Worm (Caenorhabditis elegans): ENCODE results near the gene C25D7.9.

C25D7.9 gene

DNA sequence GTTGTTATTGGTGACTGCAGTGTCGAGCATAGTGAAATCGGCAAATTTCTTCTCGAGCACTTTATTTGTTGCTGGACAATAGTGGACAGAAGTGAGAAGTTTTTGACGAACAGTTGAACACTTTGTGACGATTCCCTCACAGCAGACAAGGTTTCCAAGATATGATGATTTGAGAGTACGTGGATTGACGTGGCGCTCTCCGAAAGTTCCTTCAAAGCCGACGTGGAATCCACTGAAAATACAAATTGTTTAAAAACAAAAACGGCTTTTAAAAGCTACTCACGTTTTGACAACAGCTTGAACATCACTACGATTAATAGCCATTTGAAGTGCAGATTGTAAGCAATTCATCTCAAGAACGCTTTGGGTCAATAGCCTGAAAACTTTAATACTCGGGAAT lies 6.0 kb upstream of the C25D7.9 start:
- TF ChIP-seq blmp-1 (tag; optimal IDR thresholded peaks at IDR 0.05) = no peak
- TF ChIP-seq mls-2 (tag; optimal IDR thresholded peaks at IDR 0.05) = no peak
- TF ChIP-seq zip-8 (tag; optimal IDR thresholded peaks at IDR 0.05) = no peak
- TF ChIP-seq flh-1 (GFP tag; optimal IDR thresholded peaks at IDR 0.05) = no peak
- TF ChIP-seq snpc-4 (tag; optimal IDR thresholded peaks at IDR 0.05) = no peak
- no peak for TF ChIP-seq lsy-2 (tag; optimal IDR thresholded peaks at IDR 0.05)
- TF ChIP-seq elt-3 (tag; optimal IDR thresholded peaks at IDR 0.05) = no peak
- TF ChIP-seq mep-1 (tag; optimal IDR thresholded peaks at IDR 0.05) = no peak
- no peak for TF ChIP-seq elt-1 (tag; optimal IDR thresholded peaks at IDR 0.05; ENCODE audit: borderline replicate concordance, insufficient read depth)
- TF ChIP-seq unc-62 (GFP tag; optimal IDR thresholded peaks at IDR 0.05) = no peak
- TF ChIP-seq ztf-11 (tag; optimal IDR thresholded peaks at IDR 0.05) = no peak
- TF ChIP-seq hlh-1 (tag; optimal IDR thresholded peaks at IDR 0.05) = no peak
- TF ChIP-seq drap-1 (GFP tag; optimal IDR thresholded peaks at IDR 0.05) = no peak
- no peak for TF ChIP-seq nhr-12 (tag; optimal IDR thresholded peaks at IDR 0.05)

DNA sequence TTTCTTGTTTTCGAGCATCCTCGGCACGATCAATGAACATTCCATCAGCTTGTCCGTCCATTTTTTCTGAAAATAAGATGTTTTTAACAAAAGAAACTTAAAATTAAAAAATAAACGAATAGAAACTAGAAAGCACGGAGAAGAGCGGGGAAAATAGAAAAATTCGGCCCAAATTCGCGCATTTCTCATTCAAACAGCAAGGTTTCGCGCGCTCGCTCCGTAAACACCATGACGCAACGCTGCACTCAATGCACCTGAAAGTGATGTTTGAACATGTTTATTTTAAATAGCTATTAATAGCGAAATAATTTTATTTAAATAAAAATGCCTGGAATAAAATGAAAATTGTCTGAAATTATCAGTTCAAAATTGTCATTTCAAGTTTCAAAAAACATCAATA lies 5.4 kb upstream of the C25D7.9 start, which contains the start of the genes mcm-3 and C25D7.15:
TSS of gene mcm-3 (minus strand) at position 66 of the 400 bp plus-strand sequence.
TSS of gene C25D7.15 (plus strand) at position 275 of the 400 bp plus-strand sequence.
- no peak for TF ChIP-seq ham-2 (GFP tag; optimal IDR thresholded peaks at IDR 0.05)
- no peak for TF ChIP-seq blmp-1 (tag; optimal IDR thresholded peaks at IDR 0.05)
- TF ChIP-seq pha-4 (tag; optimal IDR thresholded peaks at IDR 0.05) = no peak
- no peak for TF ChIP-seq lin-13 (tag; optimal IDR thresholded peaks at IDR 0.05)
- no peak for TF ChIP-seq bed-3 (GFP tag; optimal IDR thresholded peaks at IDR 0.05)
- TF ChIP-seq mab-5 (tag; optimal IDR thresholded peaks at IDR 0.05) = no peak
- TF ChIP-seq ceh-83 (GFP tag; optimal IDR thresholded peaks at IDR 0.05) = no peak
- no peak for TF ChIP-seq M03D4.4 (tag; optimal IDR thresholded peaks at IDR 0.05)
- TF ChIP-seq unc-120 (tag; optimal IDR thresholded peaks at IDR 0.05; ENCODE audit: poor library complexity, severe bottlenecking) = no peak
- TF ChIP-seq snpc-4 (tag; optimal IDR thresholded peaks at IDR 0.05) = no peak
- TF ChIP-seq sptf-1 (tag; optimal IDR thresholded peaks at IDR 0.05) = no peak
- no peak for TF ChIP-seq ztf-11 (tag; optimal IDR thresholded peaks at IDR 0.05)
- TF ChIP-seq nhr-28 (tag; optimal IDR thresholded peaks at IDR 0.05) = no peak
- TF ChIP-seq zip-8 (tag; optimal IDR thresholded peaks at IDR 0.05) = peak; percentile 44
- TF ChIP-seq mep-1 (tag; optimal IDR thresholded peaks at IDR 0.05) = no peak
- TF ChIP-seq nhr-2 (tag; optimal IDR thresholded peaks at IDR 0.05) = no peak
- TF ChIP-seq unc-39 (tag; optimal IDR thresholded peaks at IDR 0.05) = no peak
- peak; percentile 11 for TF ChIP-seq ces-1 (GFP tag; optimal IDR thresholded peaks at IDR 0.05)
- TF ChIP-seq sem-2 (GFP tag; optimal IDR thresholded peaks at IDR 0.05) = no peak
- TF ChIP-seq mls-2 (tag; optimal IDR thresholded peaks at IDR 0.05) = no peak
- TF ChIP-seq cnd-1 (tag; optimal IDR thresholded peaks at IDR 0.05) = no peak
- TF ChIP-seq nhr-76 (tag; optimal IDR thresholded peaks at IDR 0.05) = no peak
- TF ChIP-seq lsy-2 (tag; optimal IDR thresholded peaks at IDR 0.05) = peak; percentile 12

DNA sequence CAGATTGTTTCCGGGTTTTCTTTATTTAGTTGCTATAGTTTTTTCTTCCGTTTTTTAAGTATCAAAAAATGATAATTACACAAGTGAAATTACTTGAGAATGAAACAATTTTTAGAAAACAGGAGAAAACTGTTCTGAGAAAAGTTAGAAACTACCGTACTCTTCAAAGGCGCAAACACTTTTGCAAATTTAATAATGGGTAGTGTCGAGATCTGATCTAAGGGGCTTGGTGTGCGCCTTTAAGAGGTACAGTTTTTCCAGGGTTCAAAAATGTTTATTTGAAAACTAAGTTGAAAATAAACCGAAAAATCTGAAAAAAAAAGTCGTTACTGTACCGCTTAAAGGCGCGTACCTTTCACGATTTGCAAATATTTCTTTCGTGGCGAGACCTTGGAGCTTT lies 4.3 kb upstream of the C25D7.9 start:
- TF ChIP-seq nhr-2 (tag; optimal IDR thresholded peaks at IDR 0.05) = no peak
- no peak for TF ChIP-seq ham-2 (GFP tag; optimal IDR thresholded peaks at IDR 0.05)
- TF ChIP-seq elt-1 (tag; optimal IDR thresholded peaks at IDR 0.05; ENCODE audit: borderline replicate concordance, insufficient read depth) = no peak
- no peak for TF ChIP-seq unc-39 (tag; optimal IDR thresholded peaks at IDR 0.05)
- no peak for TF ChIP-seq snpc-4 (tag; optimal IDR thresholded peaks at IDR 0.05)
- TF ChIP-seq sem-2 (GFP tag; optimal IDR thresholded peaks at IDR 0.05) = no peak
- no peak for TF ChIP-seq drap-1 (GFP tag; optimal IDR thresholded peaks at IDR 0.05)
- TF ChIP-seq flh-1 (GFP tag; optimal IDR thresholded peaks at IDR 0.05) = no peak
- TF ChIP-seq cnd-1 (tag; optimal IDR thresholded peaks at IDR 0.05) = no peak

DNA sequence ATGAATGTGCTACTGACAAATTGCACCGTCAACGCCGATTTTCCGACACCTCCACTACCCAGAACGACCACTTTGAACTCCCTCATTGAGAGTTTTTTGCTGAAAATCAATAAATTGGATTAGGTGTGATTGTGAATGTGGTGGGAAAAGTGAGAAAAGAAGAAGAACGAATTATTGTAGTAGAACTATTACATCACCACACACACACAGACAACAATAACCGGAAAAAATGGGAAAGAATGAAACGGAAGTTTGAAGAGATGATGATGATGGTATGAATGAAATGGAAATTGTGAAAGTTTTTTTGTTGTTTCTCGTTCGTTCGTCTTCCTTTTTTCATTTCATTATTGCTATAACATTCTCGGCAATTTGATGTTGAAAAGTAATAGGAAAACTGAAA lies 948 bp upstream of the C25D7.9 start, which contains the start of gene rap-2:
TSS of gene rap-2 (minus strand) at position 101 of the 400 bp plus-strand sequence.
- TF ChIP-seq blmp-1 (tag; optimal IDR thresholded peaks at IDR 0.05) = no peak
- TF ChIP-seq elt-1 (tag; optimal IDR thresholded peaks at IDR 0.05; ENCODE audit: borderline replicate concordance, insufficient read depth) = no peak
- no peak for TF ChIP-seq nhr-28 (tag; optimal IDR thresholded peaks at IDR 0.05)
- no peak for TF ChIP-seq unc-39 (tag; optimal IDR thresholded peaks at IDR 0.05)
- no peak for TF ChIP-seq ztf-11 (tag; optimal IDR thresholded peaks at IDR 0.05)
- no peak for TF ChIP-seq pha-4 (tag; optimal IDR thresholded peaks at IDR 0.05)
- no peak for TF ChIP-seq unc-62 (GFP tag; optimal IDR thresholded peaks at IDR 0.05)
- no peak for TF ChIP-seq nhr-2 (tag; optimal IDR thresholded peaks at IDR 0.05)
- TF ChIP-seq tbx-8 (GFP tag; optimal IDR thresholded peaks at IDR 0.05) = no peak

DNA sequence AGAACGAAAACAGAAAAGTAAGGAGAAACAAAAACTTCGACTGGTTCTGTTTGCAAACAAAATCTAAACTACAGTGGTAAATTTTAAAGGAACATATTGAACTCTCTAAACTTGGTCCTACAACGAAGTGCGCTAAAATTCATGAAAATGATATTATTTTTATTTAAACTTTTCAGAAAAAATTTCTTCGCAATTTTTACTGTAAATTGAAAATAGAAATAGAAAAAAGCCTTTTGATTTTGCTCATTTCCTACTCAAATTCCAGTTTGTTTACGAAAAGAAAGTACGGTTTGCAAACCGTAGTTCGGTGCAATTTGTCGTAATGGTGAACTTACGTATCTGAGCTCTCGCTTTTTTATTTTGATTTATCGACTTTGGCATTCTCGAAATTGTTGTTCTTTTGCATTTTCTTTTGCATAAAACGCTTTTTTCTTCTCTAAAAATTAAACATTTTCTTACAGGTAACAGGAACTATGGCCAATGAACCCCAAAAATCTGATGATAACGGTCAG lies 958 bp downstream of the C25D7.9 start, which contains the start of gene otub-1:
TSS of gene otub-1 (plus strand) at position 462 of the 512 bp plus-strand sequence.
- no peak for TF ChIP-seq unc-39 (tag; optimal IDR thresholded peaks at IDR 0.05)
- TF ChIP-seq nhr-2 (tag; optimal IDR thresholded peaks at IDR 0.05) = no peak
- TF ChIP-seq mab-5 (tag; optimal IDR thresholded peaks at IDR 0.05) = no peak
- no peak for TF ChIP-seq lin-32 (GFP tag; optimal IDR thresholded peaks at IDR 0.05)
- TF ChIP-seq ces-1 (GFP tag; optimal IDR thresholded peaks at IDR 0.05) = no peak
- TF ChIP-seq nhr-76 (tag; optimal IDR thresholded peaks at IDR 0.05) = no peak
- TF ChIP-seq pha-4 (tag; optimal IDR thresholded peaks at IDR 0.05) = no peak
- TF ChIP-seq lin-13 (tag; optimal IDR thresholded peaks at IDR 0.05) = no peak
- no peak for TF ChIP-seq nhr-28 (tag; optimal IDR thresholded peaks at IDR 0.05)
- no peak for TF ChIP-seq elt-3 (tag; optimal IDR thresholded peaks at IDR 0.05)
- no peak for TF ChIP-seq ceh-39 (tag; optimal IDR thresholded peaks at IDR 0.05)
- no peak for TF ChIP-seq nhr-237 (tag; optimal IDR thresholded peaks at IDR 0.05)
- no peak for TF ChIP-seq mls-2 (tag; optimal IDR thresholded peaks at IDR 0.05)
- TF ChIP-seq ham-2 (GFP tag; optimal IDR thresholded peaks at IDR 0.05) = no peak
- no peak for TF ChIP-seq flh-1 (GFP tag; optimal IDR thresholded peaks at IDR 0.05)

All from whole organism, mixed stage, embryonic.